Worm (Caenorhabditis elegans) whole organism, late embryonic: ENCODE results near the gene ulp-4.
A peak's percentile ranks its signal among the peaks of the same experiment; 100 is the strongest.

Experiments used
- elt-4 ChIP-seq: sonication (generic microtip); optimal IDR thresholded peaks from 2 replicates; lab custom pipeline; 2016; ENCODE audit warnings: missing genetic modification characterization, missing compliant biosample characterization
- fkh-10 ChIP-seq: fragments of 150-350 bp; optimal IDR thresholded peaks from 2 replicates; lab custom pipeline; 2014; ENCODE audit warnings: missing biosample characterization, missing genetic modification reagents, missing genetic modification characterization
- hlh-15 ChIP-seq: sonication (generic microtip); optimal IDR thresholded peaks from 2 replicates; lab custom pipeline; 2016; ENCODE audit warnings: missing genetic modification characterization, missing compliant biosample characterization
- hlh-30 ChIP-seq: sonication (generic microtip); optimal IDR thresholded peaks from 2 replicates; lab custom pipeline; 2017; ENCODE audit warnings: antibody characterized with exemption, missing genetic modification characterization, missing compliant biosample characterization; ENCODE audit not compliant: insufficient read depth
- hlh-6 ChIP-seq: sonication (generic microtip); optimal IDR thresholded peaks from 2 replicates; lab custom pipeline; 2016; ENCODE audit warnings: missing genotype, missing genetic modification characterization, missing compliant biosample characterization
- mec-3 ChIP-seq: sonication (generic microtip); optimal IDR thresholded peaks from 2 replicates; lab custom pipeline; 2016; ENCODE audit warnings: borderline replicate concordance, missing genetic modification characterization, missing compliant biosample characterization
- nhr-11 ChIP-seq: fragments of 150-350 bp; optimal IDR thresholded peaks from 2 replicates; lab custom pipeline; 2014; ENCODE audit warnings: missing biosample characterization, missing genetic modification characterization
- ttx-3 ChIP-seq: sonication (generic microtip); optimal IDR thresholded peaks from 2 replicates; lab custom pipeline; 2016; ENCODE audit warnings: missing genetic modification reagents, missing genetic modification characterization, missing compliant biosample characterization
- unc-42 ChIP-seq: sonication (generic microtip); optimal IDR thresholded peaks from 2 replicates; lab custom pipeline; 2016; ENCODE audit warnings: missing genotype, missing genetic modification characterization, missing compliant biosample characterization

- TF ChIP-seq hlh-15 (tag; lab: Kevin White, UChicago): no peak
- TF ChIP-seq hlh-6: no peak
- TF ChIP-seq fkh-10 (GFP tag; lab: Kevin White, UChicago): no peak
- peak; percentile 98 for TF ChIP-seq unc-42 (tag; lab: Kevin White, UChicago)
- TF ChIP-seq nhr-11: no peak
- no peak for TF ChIP-seq ttx-3 (tag; lab: Kevin White, UChicago)
- no peak for TF ChIP-seq mec-3 (tag; lab: Kevin White, UChicago)
- TF ChIP-seq elt-4 (tag; lab: Kevin White, UChicago): no peak
- TF ChIP-seq hlh-30 (tag; lab: Kevin White, UChicago): no peak
Measured at ce11 chrII:8162120-8162648, 32.4 kb downstream of the ulp-4 start, which contains the start of the genes emb-27 and rrf-3.
